Worm (Caenorhabditis elegans): Measurements from ENCODE around the gene nep-11.

ce11 chrII:3453521-3453920 is 28.2 kb upstream of the nep-11 start, which contains the start of gene C16C8.11:
- TF ChIP-seq B0035.1 (tag; optimal IDR thresholded peaks at IDR 0.05) (no peak), Y79H2A.3 (GFP tag; conservative IDR thresholded peaks at IDR 0.05) (no peak), ceh-91 (GFP tag; IDR thresholded peaks at IDR 0.05) (no peak)
